Worm (Caenorhabditis elegans): Measurements from ENCODE around the gene zfp-1.

The zfp-1 gene

DNA sequence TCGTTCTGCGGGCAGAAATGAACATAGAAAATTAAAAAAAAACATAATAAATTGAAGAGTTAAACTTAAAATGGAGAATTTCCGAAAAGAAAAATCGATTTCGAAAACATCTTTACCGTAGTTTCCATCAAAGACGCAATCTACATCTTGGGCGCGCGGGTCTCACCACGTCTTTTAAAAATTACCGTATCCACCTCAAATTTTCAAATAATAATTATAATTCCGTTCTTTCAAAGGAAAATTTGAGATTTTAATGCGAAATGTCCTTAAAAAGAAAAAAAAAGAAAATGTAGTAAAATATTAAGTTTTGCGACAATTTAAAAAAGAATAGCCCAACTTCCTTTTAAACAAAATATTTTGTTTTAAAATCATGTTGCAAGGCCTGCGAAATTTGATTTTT is 28.2 kb upstream of the zfp-1 start:
- no peak for TF ChIP-seq efl-1 (optimal IDR thresholded peaks at IDR 0.05)
- peak in 1 of 2 experiments; percentile 79 for TF ChIP-seq efl-1 (GFP tag; optimal IDR thresholded peaks at IDR 0.05 in 1 of 2)
- TF ChIP-seq sptf-1 (tag; optimal IDR thresholded peaks at IDR 0.05), result no peak
- TF ChIP-seq fkh-10 (GFP tag; optimal IDR thresholded peaks at IDR 0.05), result no peak
- TF ChIP-seq sox-4 (tag; optimal IDR thresholded peaks at IDR 0.05), result no peak
- TF ChIP-seq unc-130 (tag; optimal IDR thresholded peaks at IDR 0.05), result no peak
- no peak for TF ChIP-seq ets-5 (GFP tag; IDR thresholded peaks at IDR 0.05)
- no peak for TF ChIP-seq pqm-1 (tag; optimal IDR thresholded peaks at IDR 0.05)

DNA sequence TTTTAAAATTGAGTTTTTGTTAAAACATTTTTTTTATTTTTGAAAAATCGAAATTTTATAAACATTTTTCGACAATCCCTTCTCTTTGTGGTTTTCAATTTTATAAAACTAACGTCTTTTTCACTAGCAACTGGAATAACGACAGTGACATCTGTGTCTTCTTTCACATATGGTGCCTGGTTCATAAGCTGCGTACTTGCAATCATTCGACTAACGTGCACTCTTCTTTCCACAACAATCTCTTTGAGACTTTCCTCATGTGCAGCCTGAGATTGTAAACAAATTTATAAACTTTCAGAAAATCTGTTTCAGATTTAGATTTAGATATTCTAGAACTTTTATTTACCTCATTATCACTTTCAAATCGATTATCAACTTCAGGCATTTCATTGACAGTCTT is 26.3 kb upstream of the zfp-1 start:
- no peak for TF ChIP-seq efl-1 (optimal IDR thresholded peaks at IDR 0.05)
- no peak for TF ChIP-seq efl-1 (GFP tag; optimal IDR thresholded peaks at IDR 0.05 in 1 of 2)
- TF ChIP-seq dsc-1 (tag; optimal IDR thresholded peaks at IDR 0.05), result peak; percentile 60

DNA sequence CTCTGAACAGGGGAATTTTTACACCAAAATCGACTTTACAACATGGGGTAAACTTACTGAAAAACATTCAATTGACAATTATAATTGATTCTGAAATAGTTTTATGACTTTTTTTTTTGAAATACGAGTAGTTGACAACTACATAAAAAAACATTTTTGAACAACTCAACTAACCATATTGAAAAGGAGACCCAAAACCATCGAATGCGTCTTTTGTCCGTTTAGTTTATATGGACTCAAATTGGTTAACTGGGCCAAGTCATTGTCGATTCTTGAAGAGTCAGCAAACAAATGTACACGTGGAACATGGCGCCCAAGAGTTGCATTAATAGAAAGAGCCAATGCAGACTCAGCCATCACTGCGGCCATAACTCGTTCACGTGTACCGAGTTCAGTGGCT is 24.9 kb upstream of the zfp-1 start:
- TF ChIP-seq mdl-1 (tag; optimal IDR thresholded peaks at IDR 0.05) (no peak), fkh-4 (tag; optimal IDR thresholded peaks at IDR 0.05; ENCODE audit: borderline replicate concordance) (no peak), fos-1 (tag; optimal IDR thresholded peaks at IDR 0.05) (no peak), xbp-1 (tag; optimal IDR thresholded peaks at IDR 0.05) (no peak), unc-98 (GFP tag; IDR thresholded peaks at IDR 0.05) (no peak), lin-14 (GFP tag; optimal IDR thresholded peaks at IDR 0.05) (no peak), aly-2 (tag; optimal IDR thresholded peaks at IDR 0.05) (no peak)

DNA sequence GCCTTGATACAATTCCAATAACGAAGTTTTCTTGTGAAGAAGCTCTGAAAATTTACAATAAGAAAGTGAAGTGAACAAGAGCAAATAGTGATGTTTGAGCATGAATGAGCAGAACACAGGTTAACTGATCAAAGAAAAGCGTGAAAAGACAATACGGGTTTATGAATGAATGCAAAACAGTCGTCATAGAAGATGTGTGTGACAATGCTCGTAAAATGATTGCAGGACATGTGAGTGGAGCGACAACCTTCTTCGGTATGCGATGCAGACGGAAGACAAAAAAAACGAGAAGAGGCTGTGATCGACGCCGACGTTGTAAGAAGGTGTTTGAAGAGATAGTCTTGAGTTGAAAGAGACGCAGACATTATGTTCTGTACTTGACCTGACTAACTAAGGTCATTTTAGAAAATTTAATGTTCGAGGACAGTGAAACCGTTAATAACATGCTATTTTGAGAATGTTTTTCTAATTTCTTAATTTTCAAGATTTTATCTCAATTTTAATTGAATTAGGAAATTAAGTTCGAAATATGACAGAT is 24.0 kb upstream of the zfp-1 start, which contains the start of gene mig-22:
Gene mig-22, minus strand, starts transcription at position 51 of the 538 bp plus-strand sequence.
- TF ChIP-seq blmp-1 (tag; optimal IDR thresholded peaks at IDR 0.05) (peak; percentile 3), nhr-85 (tag) (peak; percentile 77), grh-1 (GFP tag; IDR thresholded peaks at IDR 0.05) (no peak), elt-3 (tag; optimal IDR thresholded peaks at IDR 0.05) (no peak), lsy-2 (tag; optimal IDR thresholded peaks at IDR 0.05) (peak in 1 of 2 experiments; percentile 9), efl-1 (optimal IDR thresholded peaks at IDR 0.05) (no peak), efl-1 (GFP tag; optimal IDR thresholded peaks at IDR 0.05 in 1 of 2) (peak in 1 of 2 experiments; percentile 27)

DNA sequence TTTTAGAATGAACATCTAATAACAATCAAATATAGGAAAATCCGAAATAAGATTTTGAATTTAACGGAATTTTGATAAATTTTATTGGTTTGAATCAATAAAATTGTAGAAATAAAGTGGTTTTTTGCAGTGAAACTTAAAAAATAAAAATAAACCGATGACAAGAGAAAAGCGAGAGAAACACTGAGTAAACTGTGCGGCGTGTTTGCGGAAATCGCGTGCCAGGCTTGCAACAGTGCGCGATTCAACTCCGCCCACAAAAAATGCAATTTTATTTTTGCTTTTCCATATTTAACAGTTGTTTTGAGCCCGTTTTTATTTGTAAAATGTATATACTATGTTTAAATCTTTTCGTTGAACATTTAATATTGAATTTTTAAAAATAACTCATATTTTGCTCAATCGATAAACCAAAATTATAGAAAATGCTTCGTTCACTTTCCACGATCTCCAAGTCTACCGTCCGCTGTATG is 23.4 kb upstream of the zfp-1 start, which contains the start of gene mtss-1:
Gene mtss-1, plus strand, starts transcription at position 423 of the 473 bp plus-strand sequence.
- peak; percentile 68 for TF ChIP-seq grh-1 (GFP tag; IDR thresholded peaks at IDR 0.05)
- TF ChIP-seq ceh-90 (tag; optimal IDR thresholded peaks at IDR 0.05), result no peak
- no peak for TF ChIP-seq sup-37 (GFP tag; optimal IDR thresholded peaks at IDR 0.05)
- peak; percentile 78 for TF ChIP-seq rnt-1 (tag; optimal IDR thresholded peaks at IDR 0.05)
- peak in 1 of 2 experiments; percentile 2 for TF ChIP-seq mdl-1 (tag; optimal IDR thresholded peaks at IDR 0.05)
- no peak for TF ChIP-seq zip-4 (GFP tag; optimal IDR thresholded peaks at IDR 0.05)
- peak; percentile 15 for TF ChIP-seq lin-15B (tag; optimal IDR thresholded peaks at IDR 0.05)
- peak; percentile 48 to 63 for TF ChIP-seq lsy-2 (tag; optimal IDR thresholded peaks at IDR 0.05)
- no peak for TF ChIP-seq ztf-4 (tag; optimal IDR thresholded peaks at IDR 0.05)
- peak; percentile 59 for TF ChIP-seq nhr-19 (GFP tag; conservative IDR thresholded peaks at IDR 0.05)
- TF ChIP-seq hlh-4 (tag; optimal IDR thresholded peaks at IDR 0.05), result peak; percentile 5
- peak; percentile 65 for TF ChIP-seq dsc-1 (tag; optimal IDR thresholded peaks at IDR 0.05)
- peak; percentile 4 to 47 (median 44) for TF ChIP-seq ceh-82 (tag; optimal IDR thresholded peaks at IDR 0.05)
- peak; percentile 70 for TF ChIP-seq nhr-47 (tag; optimal IDR thresholded peaks at IDR 0.05)
- peak; percentile 13 for TF ChIP-seq blmp-1 (tag; optimal IDR thresholded peaks at IDR 0.05)
- peak in 1 of 6 experiments; percentile 5 for TF ChIP-seq elt-3 (tag; optimal IDR thresholded peaks at IDR 0.05)
- TF ChIP-seq mep-1 (tag; optimal IDR thresholded peaks at IDR 0.05), result peak; percentile 32
- peak; percentile 34 for TF ChIP-seq C04F5.9 (tag; optimal IDR thresholded peaks at IDR 0.05)
- peak; percentile 45 to 67 for TF ChIP-seq lin-35 (GFP tag; optimal IDR thresholded peaks at IDR 0.05)
- TF ChIP-seq lin-39 (tag; optimal IDR thresholded peaks at IDR 0.05), result no peak
- TF ChIP-seq nhr-71 (tag; optimal IDR thresholded peaks at IDR 0.05), result peak; percentile 69
- no peak for TF ChIP-seq fkh-10 (GFP tag; optimal IDR thresholded peaks at IDR 0.05)
- peak; percentile 3 for TF ChIP-seq lin-13 (GFP tag; optimal IDR thresholded peaks at IDR 0.05)
- peak; percentile 48 to 65 for TF ChIP-seq efl-1 (optimal IDR thresholded peaks at IDR 0.05)
- TF ChIP-seq efl-1 (GFP tag; optimal IDR thresholded peaks at IDR 0.05 in 1 of 2), result peak; percentile 41 to 95
- TF ChIP-seq xbp-1 (tag; optimal IDR thresholded peaks at IDR 0.05), result peak; percentile 55
- peak in 1 of 2 experiments; percentile 42 for TF ChIP-seq ztf-11 (tag; optimal IDR thresholded peaks at IDR 0.05)
- TF ChIP-seq egl-27 (tag; optimal IDR thresholded peaks at IDR 0.05), result no peak
- no peak for TF ChIP-seq ama-1 (optimal IDR thresholded peaks at IDR 0.05)
- TF ChIP-seq egl-13 (tag; optimal IDR thresholded peaks at IDR 0.05), result peak; percentile 54
- peak; percentile 62 for TF ChIP-seq nhr-20 (tag; optimal IDR thresholded peaks at IDR 0.05)
- TF ChIP-seq alr-1 (tag; optimal IDR thresholded peaks at IDR 0.05; ENCODE audit: borderline replicate concordance), result no peak
